Worm (Caenorhabditis elegans) whole organism, mixed stage, embryonic: ENCODE measurements around the gene Y45G5AM.5.

Source experiments
- M03D4.4 ChIP-seq: sonication (generic microtip); optimal IDR thresholded peaks from 2 replicates; lab custom pipeline; 2017; ENCODE audit warnings: mild to moderate bottlenecking, missing genetic modification characterization, missing compliant biosample characterization
- blmp-1 ChIP-seq: fragments of 150-350 bp; optimal IDR thresholded peaks from 2 replicates; lab custom pipeline; 2014; ENCODE audit warnings: missing biosample characterization, missing genetic modification characterization
- ceh-39 ChIP-seq: fragments of 150-350 bp; optimal IDR thresholded peaks from 2 replicates; lab custom pipeline; 2014; ENCODE audit warnings: missing biosample characterization, missing genetic modification characterization
- ceh-43 ChIP-seq: fragments of 200-800 bp; sonication (Bioruptor generic); optimal IDR thresholded peaks from 2 replicates; lab custom pipeline; 2018; ENCODE audit warnings: mild to moderate bottlenecking, missing genetic modification characterization, moderate library complexity, missing compliant biosample characterization
- ceh-83 ChIP-seq: fragments of 200-800 bp; sonication (Bioruptor generic); optimal IDR thresholded peaks from 2 replicates; lab custom pipeline; 2018; ENCODE audit warnings: mild to moderate bottlenecking, missing genetic modification characterization, missing compliant biosample characterization
- ces-1 ChIP-seq: fragments of 150-350 bp; optimal IDR thresholded peaks from 2 replicates; lab custom pipeline; 2014; ENCODE audit warnings: missing biosample characterization, missing genetic modification reagents, missing genetic modification characterization
- cnd-1 ChIP-seq: fragments of 200-800 bp; sonication (Bioruptor generic); optimal IDR thresholded peaks from 2 replicates; lab custom pipeline; 2018; ENCODE audit warnings: mild to moderate bottlenecking, missing genetic modification characterization, missing compliant biosample characterization
- drap-1 ChIP-seq: fragments of 200-800 bp; sonication (Bioruptor generic); optimal IDR thresholded peaks from 3 replicates; lab custom pipeline; 2018; ENCODE audit warnings: mild to moderate bottlenecking, missing genetic modification characterization, missing compliant biosample characterization
- ham-2 ChIP-seq: fragments of 200-800 bp; sonication (Bioruptor generic); optimal IDR thresholded peaks from 2 replicates; lab custom pipeline; 2018; ENCODE audit warnings: mild to moderate bottlenecking, missing genetic modification characterization, missing compliant biosample characterization
- hlh-1 ChIP-seq: fragments of 150-350 bp; optimal IDR thresholded peaks from 2 replicates; lab custom pipeline; 2014; ENCODE audit warnings: missing biosample characterization, missing genetic modification reagents, missing genetic modification characterization
- lsy-2 ChIP-seq: fragments of 150-350 bp; optimal IDR thresholded peaks from 2 replicates; lab custom pipeline; 2014; ENCODE audit warnings: missing biosample characterization, missing genetic modification characterization
- mab-5 ChIP-seq: fragments of 150-350 bp; optimal IDR thresholded peaks from 2 replicates; lab custom pipeline; 2014; ENCODE audit warnings: missing biosample characterization, missing genetic modification characterization
- mep-1 ChIP-seq: fragments of 150-350 bp; optimal IDR thresholded peaks from 2 replicates; lab custom pipeline; 2017; ENCODE audit warnings: missing biosample characterization, missing genetic modification reagents, missing genetic modification characterization, inconsistent platforms
- mls-2 ChIP-seq: sonication (generic microtip); optimal IDR thresholded peaks from 2 replicates; lab custom pipeline; 2016; ENCODE audit warnings: mild to moderate bottlenecking, missing genetic modification characterization, moderate library complexity, missing compliant biosample characterization
- nhr-12 ChIP-seq: fragments of 150-350 bp; optimal IDR thresholded peaks from 2 replicates; lab custom pipeline; 2014; ENCODE audit warnings: missing biosample characterization, missing genetic modification characterization
- nhr-2 ChIP-seq: fragments of 150-350 bp; optimal IDR thresholded peaks from 2 replicates; lab custom pipeline; 2014; ENCODE audit warnings: missing biosample characterization, missing genetic modification characterization
- nhr-237 ChIP-seq: fragments of 150-350 bp; optimal IDR thresholded peaks from 2 replicates; lab custom pipeline; 2014; ENCODE audit warnings: missing biosample characterization, missing genetic modification characterization
- nhr-28 ChIP-seq: fragments of 150-350 bp; optimal IDR thresholded peaks from 2 replicates; lab custom pipeline; 2014; ENCODE audit warnings: missing biosample characterization, missing genetic modification characterization
- pha-4 ChIP-seq: fragments of 150-350 bp; optimal IDR thresholded peaks from 2 replicates; lab custom pipeline; 2018; ENCODE audit warnings: missing biosample characterization, missing genetic modification reagents, missing genetic modification characterization
- snpc-4 ChIP-seq: fragments of 150-350 bp; optimal IDR thresholded peaks from 2 replicates; lab custom pipeline; 2014; ENCODE audit warnings: missing biosample characterization, missing genetic modification characterization
- tbx-8 ChIP-seq: fragments of 200-800 bp; sonication (Bioruptor generic); optimal IDR thresholded peaks from 2 replicates; lab custom pipeline; 2018; ENCODE audit warnings: mild to moderate bottlenecking, missing genetic modification characterization, moderate library complexity, missing compliant biosample characterization
- unc-120 ChIP-seq: sonication (generic microtip); optimal IDR thresholded peaks from 2 replicates; lab custom pipeline; 2017; ENCODE audit warnings: missing genetic modification characterization, missing compliant biosample characterization; ENCODE audit not compliant: poor library complexity, severe bottlenecking
- zip-8 ChIP-seq: fragments of 150-350 bp; optimal IDR thresholded peaks from 2 replicates; lab custom pipeline; 2014; ENCODE audit warnings: missing biosample characterization, missing genetic modification characterization
- ztf-11 ChIP-seq: fragments of 150-350 bp; optimal IDR thresholded peaks from 2 replicates; lab custom pipeline; 2014; ENCODE audit warnings: missing biosample characterization, missing genetic modification characterization

Gene Y45G5AM.5

ce11 chrV:4195283-4195682, 35.1 kb downstream of the Y45G5AM.5 start, which contains the start of gene algn-5:
Gene algn-5, plus strand, starts transcription at chrV:4195577.
- TF ChIP-seq ces-1 (GFP tag; lab: Kevin White, UChicago): no peak
- TF ChIP-seq cnd-1: no peak
- TF ChIP-seq ceh-39 (tag; lab: Kevin White, UChicago): no peak
- no peak for TF ChIP-seq nhr-12 (tag; lab: Kevin White, UChicago)
- TF ChIP-seq ceh-43 (GFP tag; lab: Kevin White, UChicago): no peak
- TF ChIP-seq unc-120: no peak
- TF ChIP-seq ham-2 (GFP tag; lab: Kevin White, UChicago): no peak
- TF ChIP-seq tbx-8 (GFP tag; lab: Kevin White, UChicago): no peak
- no peak for TF ChIP-seq nhr-237 (tag; lab: Kevin White, UChicago)
- TF ChIP-seq M03D4.4 (tag; lab: Kevin White, UChicago): no peak
- TF ChIP-seq mab-5 (tag; lab: Kevin White, UChicago): no peak
- no peak for TF ChIP-seq nhr-2
- TF ChIP-seq lsy-2 (tag; lab: Kevin White, UChicago): no peak
- no peak for TF ChIP-seq ceh-83
- no peak for TF ChIP-seq drap-1 (GFP tag; lab: Kevin White, UChicago)
- no peak for TF ChIP-seq blmp-1 (tag; lab: Kevin White, UChicago)
- TF ChIP-seq hlh-1: no peak
- no peak for TF ChIP-seq ztf-11 (tag; lab: Kevin White, UChicago)

- no peak for TF ChIP-seq nhr-28 (tag; lab: Kevin White, UChicago)
- TF ChIP-seq ces-1 (GFP tag; lab: Kevin White, UChicago): no peak
- no peak for TF ChIP-seq pha-4 (tag; lab: Kevin White, UChicago)
Measured at ce11 chrV:4199185-4199584, 39.0 kb downstream of the Y45G5AM.5 start, which contains the start of gene rpac-40. Gene rpac-40, plus strand, starts transcription at chrV:4199485.

- TF ChIP-seq lsy-2 (tag; lab: Kevin White, UChicago) (no peak), snpc-4 (tag; lab: Kevin White, UChicago) (no peak), M03D4.4 (tag; lab: Kevin White, UChicago) (no peak), zip-8 (tag; lab: Kevin White, UChicago) (no peak), mep-1 (tag; lab: Kevin White, UChicago) (no peak), mls-2 (tag; lab: Kevin White, UChicago) (no peak), ceh-83 (no peak), drap-1 (GFP tag; lab: Kevin White, UChicago) (no peak), hlh-1 (no peak)
Measured at ce11 chrV:4204421-4204820, 44.2 kb downstream of the Y45G5AM.5 start, which contains the start of gene H43I07.1. Gene H43I07.1, plus strand, starts transcription at chrV:4204721.
